Worm (Caenorhabditis elegans) whole organism, late embryonic: Measurements from ENCODE around the gene mtrr-1.
A peak's percentile ranks its signal among the peaks of the same experiment; 100 is the strongest.

ENCODE experiments used
- C38D4.7 ChIP-seq: fragments of 200-800 bp; sonication (Bioruptor generic); optimal IDR thresholded peaks from 2 replicates; lab custom pipeline; 2018; ENCODE audit warnings: mild to moderate bottlenecking, missing genetic modification characterization, moderate library complexity, missing compliant biosample characterization
- K09A11.1 ChIP-seq: sonication (generic microtip); optimal IDR thresholded peaks from 2 replicates; lab custom pipeline; 2017; ENCODE audit warnings: antibody characterized with exemption, mild to moderate bottlenecking, missing genetic modification characterization, missing compliant biosample characterization; ENCODE audit not compliant: insufficient read depth
- ceh-14 ChIP-seq: sonication (generic microtip); optimal IDR thresholded peaks from 2 replicates; lab custom pipeline; 2016; ENCODE audit warnings: missing genotype, missing genetic modification characterization, missing compliant biosample characterization
- ceh-18 ChIP-seq: sonication (generic microtip); optimal IDR thresholded peaks from 2 replicates; lab custom pipeline; 2016; ENCODE audit warnings: missing genetic modification characterization, missing compliant biosample characterization
- ceh-2 ChIP-seq: sonication (generic microtip); optimal IDR thresholded peaks from 2 replicates; lab custom pipeline; 2016; ENCODE audit warnings: missing genotype, missing genetic modification characterization, missing compliant biosample characterization
- ceh-22 ChIP-seq: sonication (generic microtip); optimal IDR thresholded peaks from 2 replicates; lab custom pipeline; 2017; ENCODE audit warnings: missing biosample characterization, missing genetic modification characterization
- ceh-31 ChIP-seq: sonication (generic microtip); optimal IDR thresholded peaks from 2 replicates; lab custom pipeline; 2016; ENCODE audit warnings: missing genetic modification characterization, missing compliant biosample characterization
- ceh-34 ChIP-seq: sonication (generic microtip); optimal IDR thresholded peaks from 2 replicates; lab custom pipeline; 2016; ENCODE audit warnings: mild to moderate bottlenecking, missing genetic modification characterization, missing compliant biosample characterization
- ceh-48 ChIP-seq: sonication (generic microtip); optimal IDR thresholded peaks from 2 replicates; lab custom pipeline; 2016; ENCODE audit warnings: missing genetic modification characterization, inconsistent platforms, missing compliant biosample characterization
- che-1 ChIP-seq: sonication (generic microtip); optimal IDR thresholded peaks from 2 replicates; lab custom pipeline; 2016; ENCODE audit warnings: mild to moderate bottlenecking, missing genetic modification characterization, missing compliant biosample characterization
- dmd-4 ChIP-seq: sonication (generic microtip); optimal IDR thresholded peaks from 2 replicates; lab custom pipeline; 2016; ENCODE audit warnings: borderline replicate concordance, missing genetic modification characterization, missing compliant biosample characterization
- elt-2 ChIP-seq: sonication (generic microtip); optimal IDR thresholded peaks from 2 replicates; lab custom pipeline; 2016; ENCODE audit warnings: missing genetic modification reagents, missing genetic modification characterization, missing compliant biosample characterization
- elt-4 ChIP-seq: sonication (generic microtip); optimal IDR thresholded peaks from 2 replicates; lab custom pipeline; 2016; ENCODE audit warnings: missing genetic modification characterization, missing compliant biosample characterization
- fax-1 ChIP-seq: sonication (generic microtip); optimal IDR thresholded peaks from 2 replicates; lab custom pipeline; 2016; ENCODE audit warnings: missing genotype, missing genetic modification characterization, missing compliant biosample characterization
- fkh-10 ChIP-seq: fragments of 150-350 bp; optimal IDR thresholded peaks from 2 replicates; lab custom pipeline; 2014; ENCODE audit warnings: missing biosample characterization, missing genetic modification reagents, missing genetic modification characterization
- hlh-13 ChIP-seq: fragments of 200-800 bp; sonication (Bioruptor generic); optimal IDR thresholded peaks from 2 replicates; lab custom pipeline; 2018; ENCODE audit warnings: mild to moderate bottlenecking, missing genetic modification characterization, missing compliant biosample characterization
- hlh-6 ChIP-seq: sonication (generic microtip); optimal IDR thresholded peaks from 2 replicates; lab custom pipeline; 2016; ENCODE audit warnings: missing genotype, missing genetic modification characterization, missing compliant biosample characterization
- hlh-8 ChIP-seq: sonication (generic microtip); optimal IDR thresholded peaks from 2 replicates; lab custom pipeline; 2016; ENCODE audit warnings: missing genotype, missing genetic modification characterization, missing compliant biosample characterization
- lim-6 ChIP-seq: sonication (generic microtip); optimal IDR thresholded peaks from 2 replicates; lab custom pipeline; 2016; ENCODE audit warnings: missing genetic modification characterization, missing compliant biosample characterization
- mec-3 ChIP-seq: sonication (generic microtip); optimal IDR thresholded peaks from 2 replicates; lab custom pipeline; 2016; ENCODE audit warnings: borderline replicate concordance, missing genetic modification characterization, missing compliant biosample characterization
- nfya-1 ChIP-seq: sonication (generic microtip); optimal IDR thresholded peaks from 2 replicates; lab custom pipeline; 2017; ENCODE audit warnings: missing genetic modification characterization, mild to moderate bottlenecking, missing compliant biosample characterization, antibody characterized with exemption, moderate library complexity
- nhr-232 ChIP-seq: sonication (generic microtip); optimal IDR thresholded peaks from 2 replicates; lab custom pipeline; 2016; ENCODE audit warnings: missing genetic modification characterization, missing compliant biosample characterization
- npax-4 ChIP-seq: sonication (generic microtip); optimal IDR thresholded peaks from 2 replicates; lab custom pipeline; 2016; ENCODE audit warnings: missing genetic modification characterization, missing compliant biosample characterization
- pag-3 ChIP-seq: sonication (generic microtip); optimal IDR thresholded peaks from 2 replicates; lab custom pipeline; 2016; ENCODE audit warnings: missing compliant biosample characterization, missing genetic modification characterization, borderline replicate concordance
- pha-2 ChIP-seq: sonication (generic microtip); optimal IDR thresholded peaks from 2 replicates; lab custom pipeline; 2017; ENCODE audit warnings: mild to moderate bottlenecking, missing genetic modification characterization, missing compliant biosample characterization
- pqm-1 ChIP-seq: sonication (generic microtip); optimal IDR thresholded peaks from 2 replicates; lab custom pipeline; 2016; ENCODE audit warnings: missing genetic modification characterization, missing compliant biosample characterization
- ref-2 ChIP-seq: sonication (generic microtip); optimal IDR thresholded peaks from 2 replicates; lab custom pipeline; 2016; ENCODE audit warnings: missing genetic modification characterization, missing compliant biosample characterization
- rnt-1 ChIP-seq: sonication (generic microtip); optimal IDR thresholded peaks from 2 replicates; lab custom pipeline; 2016; ENCODE audit warnings: missing genetic modification characterization, missing compliant biosample characterization
- sdc-2 ChIP-seq: sonication (generic microtip); optimal IDR thresholded peaks from 2 replicates; lab custom pipeline; 2016; ENCODE audit warnings: missing genotype, missing genetic modification characterization, missing compliant biosample characterization
- sox-2 ChIP-seq: fragments of 200-800 bp; sonication (Bioruptor generic); IDR thresholded peaks from 2 replicates; pipeline ENCODE4 v1.3.6; 2022; ENCODE audit warnings: missing genetic modification reagents, missing genetic modification characterization, missing compliant biosample characterization
- sox-4 ChIP-seq: sonication (generic microtip); optimal IDR thresholded peaks from 2 replicates; lab custom pipeline; 2017; ENCODE audit warnings: mild to moderate bottlenecking, missing genetic modification characterization, inconsistent platforms, missing compliant biosample characterization
- ttx-3 ChIP-seq: sonication (generic microtip); optimal IDR thresholded peaks from 2 replicates; lab custom pipeline; 2016; ENCODE audit warnings: missing genetic modification reagents, missing genetic modification characterization, missing compliant biosample characterization
- unc-3 ChIP-seq, 2 experiments: fragments of 200-800 bp in 1 of 2; sonication (Bioruptor generic) in 1 of 2; sonication (generic microtip) in 1 of 2; conservative IDR thresholded peaks in 1 of 2; optimal IDR thresholded peaks in 1 of 2; 2 replicates each; pipeline versions ENCODE4 v1.3.6 to Lab custom; 2016 to 2022; ENCODE audit warnings: missing compliant biosample characterization in 2 of 2, missing genetic modification characterization in 2 of 2, missing genetic modification reagents in 1 of 2
- unc-42 ChIP-seq: sonication (generic microtip); optimal IDR thresholded peaks from 2 replicates; lab custom pipeline; 2016; ENCODE audit warnings: missing genotype, missing genetic modification characterization, missing compliant biosample characterization
- unc-55 ChIP-seq: sonication (generic microtip); optimal IDR thresholded peaks from 2 replicates; lab custom pipeline; 2017; ENCODE audit warnings: missing biosample characterization, missing genetic modification reagents, missing genetic modification characterization
- unc-86 ChIP-seq: sonication (generic microtip); optimal IDR thresholded peaks from 2 replicates; lab custom pipeline; 2016; ENCODE audit warnings: missing genetic modification characterization, missing compliant biosample characterization

Gene mtrr-1

ce11 chrII:9264689-9265278, 21.0 kb upstream of the mtrr-1 start:
- TF ChIP-seq hlh-8: peak; percentile 87
- TF ChIP-seq ttx-3 (tag; lab: Kevin White, UChicago): no peak
- no peak for TF ChIP-seq che-1 (tag; lab: Kevin White, UChicago)
- peak; percentile 14 for TF ChIP-seq ceh-14 (tag; lab: Kevin White, UChicago)
- peak; percentile 93 for TF ChIP-seq unc-55 (GFP tag; lab: Kevin White, UChicago)
- no peak for TF ChIP-seq pag-3 (tag; lab: Kevin White, UChicago)
- TF ChIP-seq ceh-22: no peak
- peak; percentile 20 for TF ChIP-seq nfya-1 (tag; lab: Kevin White, UChicago)
- no peak for TF ChIP-seq elt-4
- no peak for TF ChIP-seq ceh-2 (tag; lab: Kevin White, UChicago)
- TF ChIP-seq unc-86 (tag; lab: Kevin White, UChicago): no peak
- TF ChIP-seq pha-2: no peak
- peak; percentile 33 for TF ChIP-seq ceh-31 (tag; lab: Kevin White, UChicago)
- TF ChIP-seq npax-4 (tag; lab: Kevin White, UChicago): no peak
- no peak for TF ChIP-seq C38D4.7 (GFP tag; lab: Kevin White, UChicago)
- TF ChIP-seq unc-3 (GFP tag; conservative IDR thresholded peaks at IDR 0.05; lab: Robert Waterston, UW): no peak
- no peak for TF ChIP-seq unc-3 (tag; optimal IDR thresholded peaks at IDR 0.05; lab: Kevin White, UChicago)
- peak; percentile 61 for TF ChIP-seq rnt-1 (tag; lab: Kevin White, UChicago)
- no peak for TF ChIP-seq ceh-48 (tag; lab: Kevin White, UChicago)
- no peak for TF ChIP-seq sox-4
- TF ChIP-seq ref-2 (tag; lab: Kevin White, UChicago): no peak
- no peak for TF ChIP-seq hlh-6 (tag; lab: Kevin White, UChicago)
- no peak for TF ChIP-seq K09A11.1 (tag; lab: Kevin White, UChicago)
- peak; percentile 32 for TF ChIP-seq ceh-18 (tag; lab: Kevin White, UChicago)

ce11 chrII:9265705-9266104, 20.1 kb upstream of the mtrr-1 start:
- TF ChIP-seq hlh-13 (no peak), unc-42 (tag; lab: Kevin White, UChicago) (peak; percentile 58)

ce11 chrII:9266252-9266651, 19.5 kb upstream of the mtrr-1 start:
- TF ChIP-seq mec-3 (no peak), sox-2 (peak; percentile 64), ceh-48 (tag; lab: Kevin White, UChicago) (no peak), ceh-14 (tag; lab: Kevin White, UChicago) (no peak)

ce11 chrII:9266755-9267154, 19.0 kb upstream of the mtrr-1 start, which contains the start of gene C01G6.2:
Gene C01G6.2 (plus strand): TSS chrII:9267055.
- TF ChIP-seq ceh-34 (tag; lab: Kevin White, UChicago): no peak
- no peak for TF ChIP-seq sdc-2 (tag; lab: Kevin White, UChicago)
- no peak for TF ChIP-seq unc-86 (tag; lab: Kevin White, UChicago)
- no peak for TF ChIP-seq fax-1 (tag; lab: Kevin White, UChicago)
- TF ChIP-seq elt-2: no peak
- no peak for TF ChIP-seq nhr-232 (tag; lab: Kevin White, UChicago)
- TF ChIP-seq ceh-2 (tag; lab: Kevin White, UChicago): no peak
- TF ChIP-seq lim-6 (tag; lab: Kevin White, UChicago): no peak
- no peak for TF ChIP-seq fkh-10 (GFP tag; lab: Kevin White, UChicago)
- no peak for TF ChIP-seq dmd-4 (tag; lab: Kevin White, UChicago)
- no peak for TF ChIP-seq pqm-1 (tag; lab: Kevin White, UChicago)
- TF ChIP-seq, all 69 proteins: peak for 0
